Fruit fly (Drosophila melanogaster) whole organism, prepupa: ENCODE data around the gene Galk.
A peak's percentile ranks its signal among the peaks of the same experiment; 100 is the strongest.

Experiments
- CG10631 ChIP-seq: fragments of 200-800 bp; sonication (Bioruptor generic); optimal IDR thresholded peaks from 2 replicates; lab custom pipeline; 2016; ENCODE audit warnings: missing biosample characterization, missing genetic modification characterization
- CG10669 ChIP-seq: fragments of 200-800 bp; sonication (Bioruptor generic); optimal IDR thresholded peaks from 3 replicates; lab custom pipeline; 2018; ENCODE audit warnings: missing biosample characterization, mild to moderate bottlenecking, missing genetic modification characterization, moderate library complexity
- CG11762 ChIP-seq: fragments of 200-800 bp; sonication (Bioruptor generic); optimal IDR thresholded peaks from 3 replicates; lab custom pipeline; 2016; ENCODE audit warnings: missing biosample characterization, missing genetic modification characterization; ENCODE audit not compliant: insufficient read depth
- CG11902 ChIP-seq: fragments of 200-800 bp; sonication (Bioruptor generic); optimal IDR thresholded peaks from 3 replicates; lab custom pipeline; 2016; ENCODE audit warnings: missing biosample characterization, missing genetic modification characterization
- CG15336 ChIP-seq: fragments of 200-800 bp; sonication (Bioruptor generic); IDR thresholded peaks from 2 replicates; pipeline ENCODE4 v1.3.6; 2022; ENCODE audit warnings: missing biosample characterization, missing genetic modification characterization
- CG1621 ChIP-seq: fragments of 200-800 bp; sonication (Bioruptor generic); optimal IDR thresholded peaks from 3 replicates; lab custom pipeline; 2018; ENCODE audit warnings: missing biosample characterization, mild to moderate bottlenecking, missing genetic modification characterization
- CG16779 ChIP-seq: fragments of 200-800 bp; sonication (Bioruptor generic); optimal IDR thresholded peaks from 3 replicates; lab custom pipeline; 2017; ENCODE audit warnings: missing biosample characterization, mild to moderate bottlenecking, missing genetic modification characterization
- CG3032 ChIP-seq: fragments of 200-800 bp; optimal IDR thresholded peaks from 2 replicates; lab custom pipeline; 2019; ENCODE audit warnings: missing biosample characterization, mild to moderate bottlenecking, missing genetic modification characterization, moderate library complexity
- CG31627 ChIP-seq: fragments of 200-800 bp; sonication (Bioruptor generic); optimal IDR thresholded peaks from 3 replicates; lab custom pipeline; 2016; ENCODE audit warnings: missing biosample characterization, missing genetic modification characterization
- CG32006 ChIP-seq: fragments of 200-800 bp; sonication (Bioruptor generic); optimal IDR thresholded peaks from 3 replicates; lab custom pipeline; 2017; ENCODE audit warnings: missing biosample characterization, mild to moderate bottlenecking, missing genetic modification characterization
- CG34406 ChIP-seq: fragments of 200-800 bp; sonication (Bioruptor generic); optimal IDR thresholded peaks from 3 replicates; lab custom pipeline; 2016; ENCODE audit warnings: missing biosample characterization, missing genetic modification characterization
- CG3919 ChIP-seq: fragments of 200-800 bp; sonication (Bioruptor generic); optimal IDR thresholded peaks from 3 replicates; lab custom pipeline; 2016; ENCODE audit warnings: missing biosample characterization, missing genetic modification characterization
- CG4318 ChIP-seq: fragments of 200-800 bp; sonication (Bioruptor generic); optimal IDR thresholded peaks from 3 replicates; lab custom pipeline; 2017; ENCODE audit warnings: missing biosample characterization, mild to moderate bottlenecking, missing genetic modification characterization
- CG6163 ChIP-seq: fragments of 200-800 bp; sonication (Bioruptor generic); IDR thresholded peaks from 3 replicates; pipeline ENCODE4 v1.3.6; 2022; ENCODE audit warnings: missing biosample characterization, missing genetic modification characterization
- CG6276 ChIP-seq: fragments of 200-800 bp; sonication (Bioruptor generic); optimal IDR thresholded peaks from 2 replicates; lab custom pipeline; 2017; ENCODE audit warnings: missing biosample characterization, mild to moderate bottlenecking, missing genetic modification characterization
- CG6808 ChIP-seq: fragments of 200-800 bp; sonication (Bioruptor generic); optimal IDR thresholded peaks from 3 replicates; lab custom pipeline; 2017; ENCODE audit warnings: missing biosample characterization, missing genetic modification characterization, mild to moderate bottlenecking, moderate library complexity, missing genetic modification reagents
- CG6854 ChIP-seq: fragments of 200-800 bp; sonication (Bioruptor generic); optimal IDR thresholded peaks from 2 replicates; lab custom pipeline; 2017; ENCODE audit warnings: missing biosample characterization, mild to moderate bottlenecking, missing genetic modification characterization
- CG7368 ChIP-seq: fragments of 200-800 bp; sonication (Bioruptor generic); optimal IDR thresholded peaks from 3 replicates; lab custom pipeline; 2016; ENCODE audit warnings: missing biosample characterization, missing genetic modification characterization
- CG8119 ChIP-seq: fragments of 200-800 bp; sonication (Bioruptor generic); IDR thresholded peaks from 3 replicates; pipeline ENCODE4 v1.3.6; 2022; ENCODE audit warnings: missing biosample characterization, missing genetic modification characterization
- CG9139 ChIP-seq: fragments of 200-800 bp; sonication (Bioruptor generic); optimal IDR thresholded peaks from 3 replicates; lab custom pipeline; 2017; ENCODE audit warnings: missing biosample characterization, mild to moderate bottlenecking, missing genetic modification characterization
- Eip75B ChIP-seq: fragments of 200-800 bp; sonication (Bioruptor generic); optimal IDR thresholded peaks from 3 replicates; lab custom pipeline; 2016; ENCODE audit warnings: missing biosample characterization, missing genetic modification characterization
- Eip78C ChIP-seq: fragments of 200-800 bp; sonication (Bioruptor generic); peaks from one replicate; lab custom pipeline; 2016; ENCODE audit warnings: missing biosample characterization, missing genetic modification characterization
- Eip93F ChIP-seq: fragments of 200-800 bp; sonication (Bioruptor generic); optimal IDR thresholded peaks from 2 replicates; lab custom pipeline; 2016; ENCODE audit warnings: missing biosample characterization, mild to moderate bottlenecking, missing genetic modification characterization
- Ets21C ChIP-seq: fragments of 200-800 bp; sonication (Bioruptor generic); optimal IDR thresholded peaks from 3 replicates; lab custom pipeline; 2016; ENCODE audit warnings: missing biosample characterization, missing genetic modification characterization
- Ets96B ChIP-seq: fragments of 200-800 bp; optimal IDR thresholded peaks from 2 replicates; lab custom pipeline; 2019; ENCODE audit warnings: missing biosample characterization, mild to moderate bottlenecking, missing genetic modification characterization, moderate library complexity
- Gug ChIP-seq: fragments of 200-800 bp; sonication (Bioruptor generic); IDR thresholded peaks from 2 replicates; pipeline ENCODE4 v1.3.6; 2022; ENCODE audit warnings: missing biosample characterization, missing genetic modification characterization
- Hr39 ChIP-seq: fragments of 200-800 bp; sonication (Bioruptor generic); optimal IDR thresholded peaks from 2 replicates; lab custom pipeline; 2016; ENCODE audit warnings: missing biosample characterization, missing genetic modification characterization
- Lpt ChIP-seq: fragments of 200-800 bp; sonication (Bioruptor generic); optimal IDR thresholded peaks from 3 replicates; lab custom pipeline; 2016; ENCODE audit warnings: missing biosample characterization, missing genetic modification characterization
- Met ChIP-seq: fragments of 200-800 bp; sonication (Bioruptor generic); optimal IDR thresholded peaks from 3 replicates; lab custom pipeline; 2016; ENCODE audit warnings: missing biosample characterization, missing genetic modification characterization
- OdsH ChIP-seq: fragments of 200-800 bp; sonication (Bioruptor generic); optimal IDR thresholded peaks from 3 replicates; lab custom pipeline; 2016; ENCODE audit warnings: missing biosample characterization, missing genetic modification characterization
- Smox ChIP-seq: fragments of 200-800 bp; sonication (Bioruptor generic); optimal IDR thresholded peaks from 3 replicates; lab custom pipeline; 2016; ENCODE audit warnings: missing biosample characterization, missing genetic modification characterization
- Sox14 ChIP-seq: fragments of 200-800 bp; sonication (Bioruptor generic); optimal IDR thresholded peaks from 3 replicates; lab custom pipeline; 2016; ENCODE audit warnings: missing biosample characterization, missing genetic modification characterization
- Sox15 ChIP-seq: fragments of 200-800 bp; sonication (Bioruptor generic); optimal IDR thresholded peaks from 3 replicates; lab custom pipeline; 2016; ENCODE audit warnings: missing biosample characterization, missing genetic modification characterization
- achi ChIP-seq: fragments of 200-800 bp; sonication (Bioruptor generic); optimal IDR thresholded peaks from 3 replicates; lab custom pipeline; 2016; ENCODE audit warnings: missing biosample characterization, missing genetic modification characterization
- acj6 ChIP-seq: fragments of 200-800 bp; sonication (Bioruptor generic); optimal IDR thresholded peaks from 3 replicates; lab custom pipeline; 2016; ENCODE audit warnings: missing biosample characterization, missing genetic modification characterization
- cyc ChIP-seq: fragments of 200-800 bp; sonication (Bioruptor generic); optimal IDR thresholded peaks from 3 replicates; lab custom pipeline; 2016; ENCODE audit warnings: missing biosample characterization, missing genetic modification characterization
- dac ChIP-seq: fragments of 200-800 bp; sonication (Bioruptor generic); optimal IDR thresholded peaks from 2 replicates; lab custom pipeline; 2017; ENCODE audit warnings: missing biosample characterization, mild to moderate bottlenecking, missing genetic modification characterization
- eg ChIP-seq: fragments of 200-800 bp; sonication (Bioruptor generic); IDR thresholded peaks from 3 replicates; pipeline ENCODE4 v1.3.6; 2022; ENCODE audit warnings: missing biosample characterization, missing genetic modification characterization
- esn ChIP-seq: fragments of 200-800 bp; sonication (Bioruptor generic); optimal IDR thresholded peaks from 2 replicates; lab custom pipeline; 2016; ENCODE audit warnings: missing biosample characterization, mild to moderate bottlenecking, missing genetic modification characterization, moderate library complexity
- fd59A ChIP-seq: fragments of 200-800 bp; sonication (Bioruptor generic); optimal IDR thresholded peaks from 2 replicates; lab custom pipeline; 2017; ENCODE audit warnings: missing biosample characterization, mild to moderate bottlenecking, missing genetic modification characterization, missing genetic modification reagents
- fd85E ChIP-seq: fragments of 200-800 bp; sonication (Bioruptor generic); optimal IDR thresholded peaks from 3 replicates; lab custom pipeline; 2016; ENCODE audit warnings: missing biosample characterization, missing genetic modification characterization
- fkh ChIP-seq: fragments of 200-800 bp; sonication (Bioruptor generic); optimal IDR thresholded peaks from 3 replicates; lab custom pipeline; 2017; ENCODE audit warnings: missing biosample characterization, mild to moderate bottlenecking, missing genetic modification characterization, moderate library complexity
- net ChIP-seq: fragments of 200-800 bp; sonication (Bioruptor generic); optimal IDR thresholded peaks from 3 replicates; lab custom pipeline; 2016; ENCODE audit warnings: missing biosample characterization, missing genetic modification characterization
- pdm3 ChIP-seq: fragments of 200-800 bp; sonication (Bioruptor generic); optimal IDR thresholded peaks from 3 replicates; lab custom pipeline; 2016; ENCODE audit warnings: missing biosample characterization, missing genetic modification characterization
- salr ChIP-seq, 2 experiments: fragments of 200-800 bp; sonication (Bioruptor generic); optimal IDR thresholded peaks; 3 replicates each; lab custom pipeline; 2016 to 2018; ENCODE audit warnings: missing biosample characterization in 2 of 2, missing genetic modification characterization in 2 of 2, mild to moderate bottlenecking in 1 of 2
- ss ChIP-seq, 2 experiments: fragments of 200-800 bp; sonication (Bioruptor generic); optimal IDR thresholded peaks; 2 replicates in 1 of 2; 3 replicates in 1 of 2; lab custom pipeline; 2017 to 2018; ENCODE audit warnings: mild to moderate bottlenecking in 2 of 2, missing biosample characterization in 2 of 2, missing genetic modification characterization in 2 of 2, moderate library complexity in 1 of 2
- svp ChIP-seq: fragments of 200-800 bp; sonication (Bioruptor generic); peaks from one replicate; lab custom pipeline; 2016; ENCODE audit warnings: missing biosample characterization, missing genetic modification characterization
- vri ChIP-seq: fragments of 200-800 bp; sonication (Bioruptor generic); optimal IDR thresholded peaks from 3 replicates; lab custom pipeline; 2016; ENCODE audit warnings: missing biosample characterization, mild to moderate bottlenecking, missing genetic modification characterization

Galk gene

DNA sequence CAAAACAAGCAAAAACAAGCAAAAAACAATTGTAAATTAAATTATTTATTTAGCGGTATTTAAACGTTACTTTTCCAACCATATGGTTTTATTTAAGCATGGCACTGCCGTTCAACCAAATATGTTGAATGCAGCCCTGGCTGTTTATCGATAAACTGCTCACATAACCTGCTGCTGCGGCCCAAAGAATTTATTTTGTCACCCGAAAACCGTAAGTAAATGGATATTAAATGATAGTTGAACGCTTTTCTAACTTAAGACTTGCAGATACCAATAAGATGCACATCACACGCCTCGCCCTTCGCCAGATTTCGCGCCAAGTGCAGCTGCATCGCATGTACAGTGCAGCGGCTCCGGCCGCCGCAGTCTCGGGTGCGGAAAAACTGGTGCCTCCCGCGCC is 29.2 kb downstream of the Galk start, which contains the start of gene mRpL12:
mRpL12 (plus strand) TSS at position 123 of the 400 bp plus-strand sequence.
- no peak for TF ChIP-seq CG7368 (GFP tag; lab: Kevin White, UChicago)
- TF ChIP-seq Ets21C (GFP tag; lab: Kevin White, UChicago) = no peak
- peak; percentile 61 for TF ChIP-seq fkh

DNA sequence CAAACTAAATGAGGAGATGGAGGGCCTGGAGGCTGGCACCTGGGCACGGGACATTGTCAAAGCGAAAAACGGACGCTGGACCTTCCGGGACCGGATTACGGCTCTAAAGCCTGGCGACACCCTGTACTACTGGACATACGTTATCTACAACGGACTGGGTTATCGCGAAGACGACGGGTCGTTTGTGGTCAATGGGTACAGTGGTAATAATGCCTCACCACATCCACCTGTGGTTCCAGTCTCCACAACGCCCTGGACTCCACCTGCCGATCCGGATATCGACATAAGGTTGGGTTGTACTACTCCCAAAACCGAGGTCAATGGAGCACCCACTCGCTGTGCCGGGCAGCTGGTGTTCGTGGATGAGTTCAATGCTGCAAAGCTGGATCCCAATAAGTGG is 30.7 kb downstream of the Galk start:
- TF ChIP-seq svp (GFP tag; lab: Kevin White, UChicago) = peak; percentile 92
- TF ChIP-seq eg (GFP tag; lab: Robert Waterston, UW) = no peak

DNA sequence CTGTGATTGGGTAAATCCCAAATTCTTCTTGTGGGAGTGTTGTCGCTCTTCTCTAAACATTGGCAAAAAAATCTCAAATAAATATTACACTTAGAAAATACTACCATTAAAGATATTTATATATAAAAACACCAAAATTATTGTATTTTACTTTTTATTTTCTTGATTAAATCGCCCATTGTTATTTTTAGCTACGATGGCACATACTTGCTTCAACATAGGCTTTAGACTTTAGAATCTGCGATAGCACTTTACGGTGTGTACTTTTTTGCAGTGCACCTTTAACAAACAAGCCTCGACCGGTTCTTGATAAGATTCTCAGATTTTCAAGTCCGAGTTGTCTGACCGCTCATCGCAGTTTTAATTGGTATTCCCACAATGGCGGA is 31.2 kb downstream of the Galk start, which contains the start of gene GNBP3:
GNBP3 (plus strand) TSS at position 374 of the 386 bp plus-strand sequence.
- peak; percentile 91 for TF ChIP-seq Eip75B (GFP tag; lab: Kevin White, UChicago)
- peak; percentile 97 for TF ChIP-seq Eip93F (GFP tag; lab: Kevin White, UChicago)
- peak; percentile 86 for TF ChIP-seq CG8119 (GFP tag; lab: Robert Waterston, UW)
- peak; percentile 94 for TF ChIP-seq svp (GFP tag; lab: Kevin White, UChicago)
- peak; percentile 91 for TF ChIP-seq CG3032
- peak; percentile 97 for TF ChIP-seq esn (GFP tag; lab: Kevin White, UChicago)
- peak; percentile 94 for TF ChIP-seq vri
- peak; percentile 98 for TF ChIP-seq Eip78C (GFP tag; lab: Kevin White, UChicago)
- peak; percentile 92 for TF ChIP-seq Ets96B (tag; lab: Kevin White, UChicago)
- TF ChIP-seq Smox (GFP tag; lab: Kevin White, UChicago) = peak; percentile 94
- TF ChIP-seq Sox14 = peak; percentile 91
- TF ChIP-seq CG34406 (GFP tag; lab: Kevin White, UChicago) = peak; percentile 93
- peak; percentile 95 for TF ChIP-seq CG3919 (GFP tag; lab: Kevin White, UChicago)
- TF ChIP-seq OdsH (GFP tag; lab: Kevin White, UChicago) = peak; percentile 91
- TF ChIP-seq pdm3 = no peak
- peak; percentile 83 for TF ChIP-seq eg (GFP tag; lab: Robert Waterston, UW)
- TF ChIP-seq CG15336 (GFP tag; lab: Robert Waterston, UW) = peak; percentile 90
- peak; percentile 84 for TF ChIP-seq Lpt
- TF ChIP-seq CG16779 = peak; percentile 87
- TF ChIP-seq ss (GFP tag; optimal IDR thresholded peaks at IDR 0.05; lab: Kevin White, UChicago) = peak; percentile 89 to 92
- TF ChIP-seq CG6163 (GFP tag; lab: Robert Waterston, UW) = peak; percentile 97
- peak; percentile 75 for TF ChIP-seq dac
- TF ChIP-seq Gug = peak; percentile 77
- peak; percentile 87 for TF ChIP-seq CG1621 (tag; lab: Kevin White, UChicago)
- TF ChIP-seq acj6 = peak; percentile 91
- peak; percentile 87 for TF ChIP-seq Hr39 (GFP tag; lab: Kevin White, UChicago)
- TF ChIP-seq CG11762 (GFP tag; lab: Kevin White, UChicago) = peak; percentile 87
- peak; percentile 92 for TF ChIP-seq net (GFP tag; lab: Kevin White, UChicago)
- peak; percentile 95 for TF ChIP-seq CG6854
- peak; percentile 89 for TF ChIP-seq CG10669
- TF ChIP-seq CG6808 = peak; percentile 90
- peak; percentile 93 for TF ChIP-seq cyc (GFP tag; lab: Kevin White, UChicago)
- TF ChIP-seq CG4318 (GFP tag; lab: Kevin White, UChicago) = no peak
- TF ChIP-seq CG6276 (GFP tag; lab: Kevin White, UChicago) = no peak
- TF ChIP-seq CG31627 (GFP tag; lab: Kevin White, UChicago) = peak; percentile 89
- TF ChIP-seq CG10631 = peak; percentile 92
- TF ChIP-seq CG9139 (GFP tag; lab: Kevin White, UChicago) = peak; percentile 88
- peak; percentile 78 for TF ChIP-seq fd59A (GFP tag; lab: Kevin White, UChicago)
- TF ChIP-seq CG32006 = peak; percentile 92
- peak; percentile 79 for TF ChIP-seq Sox15
- peak; percentile 90 for TF ChIP-seq achi (GFP tag; lab: Kevin White, UChicago)
- TF ChIP-seq Met = no peak
- TF ChIP-seq fd85E (GFP tag; lab: Kevin White, UChicago) = peak; percentile 81
- peak; percentile 81 for TF ChIP-seq CG11902
- peak; percentile 76 to 79 for TF ChIP-seq salr (GFP tag; optimal IDR thresholded peaks at IDR 0.05; lab: Kevin White, UChicago)
